Fruit fly (Drosophila melanogaster) ovary, adult (tissue): Measurements from ENCODE around the gene CG12576.

Experiments used
- CG17801 ChIP-seq: fragments of 200-800 bp; optimal IDR thresholded peaks from 2 replicates; lab custom pipeline; 2019; ENCODE audit warnings: missing biosample characterization, mild to moderate bottlenecking, missing genetic modification characterization, moderate library complexity; ENCODE audit not compliant: partially characterized antibody

Gene CG12576

DNA sequence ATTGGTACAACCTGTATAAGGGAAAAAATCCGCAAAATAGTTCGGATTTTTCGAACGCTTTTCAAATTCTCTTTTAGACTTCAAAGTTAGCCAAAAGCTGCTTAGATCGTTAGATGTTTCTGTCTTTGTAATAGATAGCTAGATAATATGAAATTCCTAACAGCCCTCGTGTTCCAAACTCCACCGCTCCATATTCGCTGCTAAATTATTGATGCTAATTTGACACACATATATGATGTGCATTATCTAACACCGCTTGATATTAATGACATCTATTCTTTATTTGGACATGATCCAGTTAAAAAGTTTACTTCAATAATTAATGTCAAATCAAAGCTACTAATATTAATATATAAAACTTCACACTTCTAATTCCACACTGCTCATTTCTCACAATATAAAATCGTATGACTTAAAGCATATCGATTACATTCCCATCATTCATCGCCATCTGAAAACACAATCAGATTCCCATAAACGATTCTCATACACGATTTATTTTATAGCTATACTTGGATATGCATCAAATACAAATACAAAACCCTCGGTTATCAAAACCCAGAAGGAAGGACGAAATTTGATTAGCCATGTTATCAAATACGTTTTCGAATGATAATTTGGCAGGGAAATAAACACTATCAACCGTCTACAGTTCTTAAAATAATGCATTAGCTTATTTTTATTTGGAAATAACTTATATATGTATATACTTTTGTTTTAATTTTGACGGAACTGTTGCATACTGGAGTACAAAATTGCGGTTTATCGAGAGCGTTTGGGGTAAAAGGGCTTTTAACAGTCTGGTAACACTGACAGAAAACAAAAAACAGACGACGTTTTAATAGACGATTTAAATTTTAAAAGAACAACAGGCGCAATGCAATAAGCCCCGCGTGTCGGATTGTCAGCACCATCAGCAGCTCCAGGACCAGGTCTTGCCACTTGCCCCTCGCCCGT lies 37.9 kb downstream of the CG12576 start, which contains the start of gene CG14621:
Gene CG14621 (plus strand): TSS at position 274 of the 957 bp plus-strand sequence.
- no peak for TF ChIP-seq CG17801 (GFP tag; lab: Kevin White, UChicago)

- no peak for TF ChIP-seq CG17801 (GFP tag; lab: Kevin White, UChicago)
Measured at dm6 chrX:22443518-22443917, 38.6 kb downstream of the CG12576 start.

DNA sequence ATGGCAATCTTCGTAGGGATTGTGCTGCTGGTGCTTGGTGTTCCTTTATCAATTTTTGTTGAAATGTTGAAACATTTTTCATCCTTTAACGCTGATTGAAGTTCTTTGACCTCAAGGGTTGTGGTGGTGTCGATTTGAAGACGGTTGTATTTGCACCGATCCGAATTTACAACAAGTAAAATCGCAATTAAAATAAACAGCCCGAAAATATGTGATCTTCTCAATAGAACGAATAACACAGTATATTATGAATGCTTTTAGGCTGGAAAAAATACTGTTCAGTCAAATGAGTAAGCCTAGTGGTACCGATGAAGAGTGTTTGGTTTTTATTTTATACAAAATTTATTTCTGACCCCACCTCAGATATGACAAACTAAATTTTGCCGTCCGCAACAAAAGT lies 39.1 kb downstream of the CG12576 start:
- TF ChIP-seq CG17801 (GFP tag; lab: Kevin White, UChicago): no peak
